Worm (Caenorhabditis elegans) whole organism, mixed stage, embryonic: Measurements from ENCODE around the gene F11A10.6.

Experiments used
- bed-3 ChIP-seq: fragments of 200-800 bp; sonication (Bioruptor generic); optimal IDR thresholded peaks from 3 replicates; lab custom pipeline; 2018; ENCODE audit warnings: mild to moderate bottlenecking, missing genetic modification characterization, moderate library complexity, missing compliant biosample characterization
- elt-1 ChIP-seq: sonication (generic microtip); optimal IDR thresholded peaks from 2 replicates; lab custom pipeline; 2017; ENCODE audit warnings: missing genetic modification characterization, mild to moderate bottlenecking, missing compliant biosample characterization, antibody characterized with exemption, moderate library complexity, borderline replicate concordance; ENCODE audit not compliant: insufficient read depth
- nhr-12 ChIP-seq: fragments of 150-350 bp; optimal IDR thresholded peaks from 2 replicates; lab custom pipeline; 2014; ENCODE audit warnings: missing biosample characterization, missing genetic modification characterization
- pha-4 ChIP-seq: fragments of 150-350 bp; optimal IDR thresholded peaks from 2 replicates; lab custom pipeline; 2018; ENCODE audit warnings: missing biosample characterization, missing genetic modification reagents, missing genetic modification characterization
- unc-39 ChIP-seq: fragments of 150-350 bp; optimal IDR thresholded peaks from 2 replicates; lab custom pipeline; 2014; ENCODE audit warnings: missing biosample characterization, missing genetic modification characterization
- unc-62 ChIP-seq: fragments of 150-350 bp; optimal IDR thresholded peaks from 2 replicates; lab custom pipeline; 2014; ENCODE audit warnings: missing biosample characterization, missing genetic modification reagents, missing genetic modification characterization
- ztf-11 ChIP-seq: fragments of 150-350 bp; optimal IDR thresholded peaks from 2 replicates; lab custom pipeline; 2014; ENCODE audit warnings: missing biosample characterization, missing genetic modification characterization

ce11 chrIV:12126740-12127472, 37.5 kb upstream of the F11A10.6 start:
- TF ChIP-seq ztf-11 (tag; lab: Kevin White, UChicago) (no peak), unc-62 (no peak), bed-3 (no peak), elt-1 (tag; lab: Kevin White, UChicago) (no peak), unc-39 (tag; lab: Kevin White, UChicago) (no peak), nhr-12 (no peak), pha-4 (tag; lab: Kevin White, UChicago) (no peak)
